Worm (Caenorhabditis elegans) whole organism, L2 larva: ENCODE results near the gene fbxa-106.

Experiments used
- nhr-23 ChIP-seq: fragments of 150-350 bp; optimal IDR thresholded peaks from 2 replicates; lab custom pipeline; 2014; ENCODE audit warnings: missing biosample characterization, missing genetic modification reagents, missing genetic modification characterization
- nhr-25 ChIP-seq: fragments of 150-350 bp; sonication (generic microtip); optimal IDR thresholded peaks from 3 replicates; lab custom pipeline; 2014; ENCODE audit warnings: missing biosample characterization, missing genetic modification characterization
- nhr-6 ChIP-seq: fragments of 150-350 bp; optimal IDR thresholded peaks from 2 replicates; lab custom pipeline; 2014; ENCODE audit warnings: missing biosample characterization, missing genetic modification characterization
- skn-1 ChIP-seq: sonication (generic microtip); optimal IDR thresholded peaks from 2 replicates; lab custom pipeline; 2017; ENCODE audit warnings: missing biosample characterization, missing genetic modification characterization
- zag-1 ChIP-seq: fragments of 150-350 bp; optimal IDR thresholded peaks from 2 replicates; lab custom pipeline; 2014; ENCODE audit warnings: missing biosample characterization, missing genetic modification characterization
- ztf-11 ChIP-seq: sonication (generic microtip); optimal IDR thresholded peaks from 2 replicates; lab custom pipeline; 2017; ENCODE audit warnings: missing biosample characterization, missing genetic modification characterization

DNA sequence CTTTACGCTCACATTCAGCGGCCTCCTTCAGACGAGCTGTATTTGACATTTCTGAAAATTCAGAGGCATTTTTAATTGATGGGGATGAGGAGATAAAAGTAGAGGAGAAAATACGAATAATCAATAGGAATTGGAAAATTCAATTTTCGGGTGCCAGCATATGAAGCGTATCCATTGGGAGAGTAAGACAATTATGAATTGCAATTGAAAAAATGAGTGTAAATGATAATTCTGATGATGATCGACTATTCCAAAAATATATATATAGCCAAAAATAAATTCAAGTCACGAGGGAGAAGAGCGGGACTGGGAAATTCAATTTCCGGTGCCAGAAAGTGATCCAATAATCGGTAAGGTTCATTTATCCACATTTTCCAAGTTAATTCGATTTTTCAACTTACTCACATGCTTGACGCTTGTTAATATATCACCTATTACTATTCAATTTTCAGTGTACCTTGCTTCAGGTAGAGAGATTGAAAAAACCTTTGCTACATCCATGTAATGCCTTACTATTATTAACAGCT is 18.7 kb downstream of the fbxa-106 start, which contains the start of gene Y59A8B.8:
- TF ChIP-seq skn-1, result no peak
- TF ChIP-seq zag-1, result no peak
- TF ChIP-seq nhr-25 (tag; lab: Kevin White, UChicago), result no peak
- TF ChIP-seq ztf-11 (tag; lab: Kevin White, UChicago), result no peak
- TF ChIP-seq nhr-23 (tag; lab: Kevin White, UChicago), result no peak
- no peak for TF ChIP-seq nhr-6 (tag; lab: Kevin White, UChicago)
